Worm (Caenorhabditis elegans) whole organism, mixed stage, embryonic: ENCODE measurements around the gene EEED8.18.

Experiments used
- M03D4.4 ChIP-seq: sonication (generic microtip); optimal IDR thresholded peaks from 2 replicates; lab custom pipeline; 2017; ENCODE audit warnings: mild to moderate bottlenecking, missing genetic modification characterization, missing compliant biosample characterization
- ceh-43 ChIP-seq: fragments of 200-800 bp; sonication (Bioruptor generic); optimal IDR thresholded peaks from 2 replicates; lab custom pipeline; 2018; ENCODE audit warnings: mild to moderate bottlenecking, missing genetic modification characterization, moderate library complexity, missing compliant biosample characterization
- ces-1 ChIP-seq: fragments of 150-350 bp; optimal IDR thresholded peaks from 2 replicates; lab custom pipeline; 2014; ENCODE audit warnings: missing biosample characterization, missing genetic modification reagents, missing genetic modification characterization
- elt-3 ChIP-seq: fragments of 150-350 bp; optimal IDR thresholded peaks from 2 replicates; lab custom pipeline; 2014; ENCODE audit warnings: missing biosample characterization, missing genetic modification characterization
- lin-13 ChIP-seq: fragments of 150-350 bp; optimal IDR thresholded peaks from 2 replicates; lab custom pipeline; 2014; ENCODE audit warnings: missing biosample characterization, missing genetic modification characterization
- nhr-237 ChIP-seq: fragments of 150-350 bp; optimal IDR thresholded peaks from 2 replicates; lab custom pipeline; 2014; ENCODE audit warnings: missing biosample characterization, missing genetic modification characterization
- nhr-28 ChIP-seq: fragments of 150-350 bp; optimal IDR thresholded peaks from 2 replicates; lab custom pipeline; 2014; ENCODE audit warnings: missing biosample characterization, missing genetic modification characterization
- nhr-76 ChIP-seq: sonication (generic microtip); optimal IDR thresholded peaks from 2 replicates; lab custom pipeline; 2017; ENCODE audit warnings: missing biosample characterization, missing genetic modification characterization
- tbx-8 ChIP-seq: fragments of 200-800 bp; sonication (Bioruptor generic); optimal IDR thresholded peaks from 2 replicates; lab custom pipeline; 2018; ENCODE audit warnings: mild to moderate bottlenecking, missing genetic modification characterization, moderate library complexity, missing compliant biosample characterization
- unc-39 ChIP-seq: fragments of 150-350 bp; optimal IDR thresholded peaks from 2 replicates; lab custom pipeline; 2014; ENCODE audit warnings: missing biosample characterization, missing genetic modification characterization
- unc-62 ChIP-seq: fragments of 150-350 bp; optimal IDR thresholded peaks from 2 replicates; lab custom pipeline; 2014; ENCODE audit warnings: missing biosample characterization, missing genetic modification reagents, missing genetic modification characterization

DNA sequence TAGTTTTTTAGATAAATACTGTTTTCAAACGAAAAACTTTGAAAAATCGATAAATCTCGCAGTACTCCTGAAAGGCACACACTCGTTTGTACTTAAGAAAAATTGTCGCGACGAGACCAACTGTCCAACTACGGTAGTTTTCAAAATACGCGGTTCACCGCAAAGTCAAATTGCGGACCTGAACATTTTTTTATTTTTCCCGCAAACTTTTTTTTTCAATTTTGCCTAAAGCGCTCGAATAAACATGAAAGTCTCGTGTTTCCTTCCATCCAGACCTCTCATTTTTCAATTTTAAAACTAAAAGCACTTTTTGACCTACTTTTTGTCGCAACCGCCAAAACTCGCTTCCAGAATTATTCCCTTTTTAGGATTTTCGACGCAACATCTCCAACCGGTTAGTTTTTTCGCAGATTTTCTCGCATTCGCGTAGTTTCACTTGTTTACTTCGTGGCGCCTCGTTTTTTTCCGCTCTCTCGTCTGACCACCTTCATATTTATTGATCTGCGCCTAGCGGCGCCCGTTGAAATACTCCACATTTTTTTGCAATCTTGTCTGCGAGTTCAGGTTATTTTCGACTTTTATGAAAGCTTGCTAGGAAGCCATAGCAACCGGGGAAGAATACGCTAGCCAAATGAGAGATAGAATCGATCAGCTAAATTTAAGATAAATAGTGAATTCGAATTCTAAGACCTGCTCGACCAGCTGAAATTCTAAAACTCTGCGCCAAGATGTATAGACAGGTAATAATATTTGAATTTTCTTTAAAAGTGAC lies 34.8 kb downstream of the EEED8.18 start, which contains the start of gene prdx-2:
- TF ChIP-seq M03D4.4: no peak
- no peak for TF ChIP-seq unc-39 (tag; lab: Kevin White, UChicago)
- TF ChIP-seq nhr-76 (tag; lab: Kevin White, UChicago): no peak
- no peak for TF ChIP-seq lin-13 (tag; lab: Kevin White, UChicago)
- no peak for TF ChIP-seq nhr-237 (tag; lab: Kevin White, UChicago)
- TF ChIP-seq elt-3: no peak
- no peak for TF ChIP-seq unc-62 (GFP tag; lab: Kevin White, UChicago)
- no peak for TF ChIP-seq ceh-43 (GFP tag; lab: Kevin White, UChicago)
- no peak for TF ChIP-seq tbx-8 (GFP tag; lab: Kevin White, UChicago)
- no peak for TF ChIP-seq nhr-28 (tag; lab: Kevin White, UChicago)
- no peak for TF ChIP-seq ces-1 (GFP tag; lab: Kevin White, UChicago)
